Fruit fly (Drosophila melanogaster): ENCODE results near the gene Ir31a.

DNA sequence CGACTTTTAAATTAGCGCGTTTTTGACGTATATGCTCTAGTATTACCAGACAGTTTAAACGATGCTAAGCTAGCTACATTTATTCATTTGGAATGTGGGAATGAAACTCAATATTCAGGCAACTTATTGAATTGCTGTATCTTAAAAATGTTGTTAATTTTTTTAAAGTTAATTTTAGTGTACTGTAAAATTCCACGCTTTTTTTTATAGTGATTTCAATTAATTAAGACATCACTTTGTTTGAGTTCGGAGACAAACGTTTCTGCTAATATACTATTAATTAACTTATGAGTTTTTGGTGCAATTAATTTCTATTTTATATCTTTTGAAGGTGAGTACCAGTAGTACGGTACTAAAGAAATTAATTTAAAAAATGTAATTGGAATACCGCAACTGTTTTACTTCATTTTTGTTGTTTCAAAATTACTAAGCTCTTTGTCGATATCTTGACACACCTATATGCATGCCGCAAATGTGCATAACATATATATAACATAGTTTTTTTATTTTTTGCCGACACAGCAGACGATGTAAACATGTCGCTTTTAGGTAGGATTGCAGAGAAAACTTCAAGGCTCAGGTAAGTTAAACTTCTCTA lies 19.1 kb upstream of the Ir31a start, which contains the start of the genes Cdk1 and mRpS7:
- TF ChIP-seq h (optimal IDR thresholded peaks at IDR 0.05) (no peak), ttk (optimal IDR thresholded peaks at IDR 0.05) (no peak), psq (optimal IDR thresholded peaks at IDR 0.05) (no peak)

Measured in Kc167 (cell line).